Fruit fly (Drosophila melanogaster): Measurements from ENCODE around the gene S-Lap2.

dm6 chr3L:8656725-8657428 is 37.2 kb downstream of the S-Lap2 start:
- TF ChIP-seq CG1647 (GFP tag; optimal IDR thresholded peaks at IDR 0.05) (no peak), row (GFP tag; IDR thresholded peaks at IDR 0.05) (no peak), slou (GFP tag; optimal IDR thresholded peaks at IDR 0.05) (no peak), CG34422 (GFP tag; IDR thresholded peaks at IDR 0.05) (no peak), pum (GFP tag; optimal IDR thresholded peaks at IDR 0.05) (no peak), CG4820 (GFP tag; optimal IDR thresholded peaks at IDR 0.05) (no peak), Side (GFP tag; optimal IDR thresholded peaks at IDR 0.05) (no peak), zen (tag; optimal IDR thresholded peaks at IDR 0.05) (no peak), vfl (GFP tag; optimal IDR thresholded peaks at IDR 0.05) (no peak), CG7372 (GFP tag; IDR thresholded peaks at IDR 0.05) (no peak), Nf-YB (GFP tag; optimal IDR thresholded peaks at IDR 0.05) (no peak), CG12236 (GFP tag; optimal IDR thresholded peaks at IDR 0.05) (no peak)
